Worm (Caenorhabditis elegans) whole organism, L4 larva: ENCODE results near the gene taf-13.

Experiments
- D1046.2 ChIP-seq: fragments of 200-800 bp; sonication (Bioruptor generic); IDR thresholded peaks from 2 replicates; pipeline ENCODE4 v1.3.6; 2022; ENCODE audit warnings: missing genetic modification characterization, missing compliant biosample characterization
- F44E2.7 ChIP-seq: fragments of 200-800 bp; sonication (Bioruptor generic); IDR thresholded peaks from 2 replicates; pipeline ENCODE4 v2.1.2; 2022; ENCODE audit warnings: missing genetic modification characterization, missing compliant biosample characterization
- F49E8.2 ChIP-seq: sonication (generic microtip); optimal IDR thresholded peaks from 2 replicates; lab custom pipeline; 2016; ENCODE audit warnings: missing compliant biosample characterization, mild to moderate bottlenecking, missing genetic modification characterization, borderline replicate concordance
- T20F7.1 ChIP-seq: fragments of 200-800 bp; sonication (Bioruptor generic); optimal IDR thresholded peaks from 2 replicates; lab custom pipeline; 2018; ENCODE audit warnings: mild to moderate bottlenecking, missing genetic modification characterization, missing compliant biosample characterization
- Y48G9A.11 ChIP-seq: fragments of 200-800 bp; sonication (Bioruptor generic); IDR thresholded peaks from 2 replicates; pipeline ENCODE4 v1.3.6; 2022; ENCODE audit warnings: missing genetic modification reagents, missing genetic modification characterization, missing compliant biosample characterization
- Y5F2A.4 ChIP-seq: fragments of 200-800 bp; sonication (Bioruptor generic); optimal IDR thresholded peaks from 2 replicates; lab custom pipeline; 2018; ENCODE audit warnings: mild to moderate bottlenecking, missing genetic modification characterization, missing compliant biosample characterization
- Y75B8A.6 ChIP-seq: fragments of 200-800 bp; sonication (Bioruptor generic); IDR thresholded peaks from 2 replicates; pipeline ENCODE4 v1.3.6; 2022; ENCODE audit warnings: missing genetic modification reagents, missing genetic modification characterization, missing compliant biosample characterization
- ZK546.5 ChIP-seq, 2 experiments: sonication (generic microtip); optimal IDR thresholded peaks; 2 replicates each; lab custom pipeline; 2017; ENCODE audit warnings: missing biosample characterization in 2 of 2, missing genetic modification characterization in 2 of 2
- aly-2 ChIP-seq: sonication (generic microtip); optimal IDR thresholded peaks from 2 replicates; lab custom pipeline; 2018; ENCODE audit warnings: missing biosample characterization, missing genetic modification characterization
- ama-1 ChIP-seq: fragments of 150-350 bp; optimal IDR thresholded peaks from 2 replicates; lab custom pipeline; 2014; ENCODE audit warnings: inconsistent platforms, mixed read lengths
- attf-4 ChIP-seq: sonication (generic microtip); optimal IDR thresholded peaks from 3 replicates; lab custom pipeline; 2017; ENCODE audit warnings: missing biosample characterization, missing genetic modification characterization
- ceh-20 ChIP-seq: fragments of 200-800 bp; sonication (Bioruptor generic); IDR thresholded peaks from 2 replicates; pipeline ENCODE4 v1.3.6; 2022; ENCODE audit warnings: missing genetic modification reagents, missing genetic modification characterization, missing compliant biosample characterization
- ceh-28 ChIP-seq: fragments of 150-350 bp; optimal IDR thresholded peaks from 2 replicates; lab custom pipeline; 2014; ENCODE audit warnings: missing biosample characterization, missing genetic modification reagents, missing genetic modification characterization
- ceh-32 ChIP-seq: sonication (generic microtip); optimal IDR thresholded peaks from 2 replicates; lab custom pipeline; 2016; ENCODE audit warnings: mild to moderate bottlenecking, missing genetic modification characterization, missing compliant biosample characterization; ENCODE audit not compliant: poor library complexity
- cey-2 ChIP-seq: sonication (generic microtip); optimal IDR thresholded peaks from 3 replicates; lab custom pipeline; 2017; ENCODE audit warnings: missing genetic modification characterization, mild to moderate bottlenecking, missing compliant biosample characterization, antibody characterized with exemption, borderline replicate concordance; ENCODE audit not compliant: insufficient read depth
- ctbp-1 ChIP-seq: fragments of 200-800 bp; sonication (Bioruptor generic); IDR thresholded peaks from 2 replicates; pipeline ENCODE4 v1.3.6; 2022; ENCODE audit warnings: missing genetic modification reagents, missing genetic modification characterization, missing compliant biosample characterization
- dmd-8 ChIP-seq: fragments of 200-800 bp; sonication (Bioruptor generic); IDR thresholded peaks from 2 replicates; pipeline ENCODE4 v1.3.6; 2022; ENCODE audit warnings: missing genetic modification characterization, missing compliant biosample characterization
- egl-27 ChIP-seq: sonication (generic microtip); optimal IDR thresholded peaks from 3 replicates; lab custom pipeline; 2017; ENCODE audit warnings: missing biosample characterization, missing genetic modification reagents, missing genetic modification characterization
- fkh-10 ChIP-seq: fragments of 150-350 bp; optimal IDR thresholded peaks from 2 replicates; lab custom pipeline; 2014; ENCODE audit warnings: missing biosample characterization, missing genetic modification reagents, missing genetic modification characterization
- hif-1 ChIP-seq, 2 experiments: sonication (generic microtip); optimal IDR thresholded peaks; 2 replicates each; lab custom pipeline; 2016 to 2017; ENCODE audit warnings: missing compliant biosample characterization in 2 of 2, missing genetic modification characterization in 2 of 2, missing genetic modification reagents in 2 of 2, missing genotype in 2 of 2, mild to moderate bottlenecking in 1 of 2
- hlh-11 ChIP-seq: fragments of 200-800 bp; sonication (Bioruptor generic); optimal IDR thresholded peaks from 2 replicates; lab custom pipeline; 2018; ENCODE audit warnings: mild to moderate bottlenecking, missing genetic modification characterization, missing compliant biosample characterization
- hlh-30 ChIP-seq: sonication (generic microtip); optimal IDR thresholded peaks from 2 replicates; lab custom pipeline; 2017; ENCODE audit warnings: antibody characterized with exemption, mild to moderate bottlenecking, missing genetic modification characterization, missing compliant biosample characterization; ENCODE audit not compliant: insufficient read depth
- jun-1 ChIP-seq: fragments of 150-350 bp; optimal IDR thresholded peaks from 2 replicates; lab custom pipeline; 2014; ENCODE audit warnings: missing biosample characterization, missing genetic modification reagents, missing genetic modification characterization
- lin-13 ChIP-seq: fragments of 150-350 bp; optimal IDR thresholded peaks from 2 replicates; lab custom pipeline; 2014; ENCODE audit warnings: missing biosample characterization, missing genetic modification reagents, missing genetic modification characterization
- lin-15B ChIP-seq: fragments of 150-350 bp; sonication (generic microtip); optimal IDR thresholded peaks from 3 replicates; lab custom pipeline; 2014; ENCODE audit warnings: missing biosample characterization, missing genetic modification characterization
- lin-29 ChIP-seq: fragments of 200-800 bp; sonication (Bioruptor generic); IDR thresholded peaks from 2 replicates; pipeline ENCODE4 v1.3.6; 2022; ENCODE audit warnings: missing genetic modification reagents, missing genetic modification characterization, missing compliant biosample characterization
- lin-38 ChIP-seq: fragments of 200-800 bp; sonication (Bioruptor generic); IDR thresholded peaks from 2 replicates; pipeline ENCODE4 v1.3.6; 2022; ENCODE audit warnings: missing genetic modification reagents, missing genetic modification characterization, missing compliant biosample characterization
- lir-3 ChIP-seq: sonication (generic microtip); optimal IDR thresholded peaks from 2 replicates; lab custom pipeline; 2016; ENCODE audit warnings: mild to moderate bottlenecking, missing genetic modification characterization, missing compliant biosample characterization
- lsy-2 ChIP-seq, 2 experiments: fragments of 150-350 bp in 1 of 2; sonication (generic microtip) in 1 of 2; optimal IDR thresholded peaks; 2 replicates each; lab custom pipeline; 2014 to 2017; ENCODE audit warnings: missing biosample characterization in 2 of 2, missing genetic modification characterization in 2 of 2
- madf-5 ChIP-seq, 2 experiments: fragments of 200-800 bp; sonication (Bioruptor generic); IDR thresholded peaks; 2 replicates each; pipeline ENCODE4 v1.3.6; 2022; ENCODE audit warnings: missing compliant biosample characterization in 2 of 2, missing genetic modification characterization in 2 of 2
- madf-9 ChIP-seq: fragments of 200-800 bp; sonication (Bioruptor generic); conservative IDR thresholded peaks from 2 replicates; pipeline ENCODE4 v1.3.6; 2022; ENCODE audit warnings: missing genetic modification reagents, missing genetic modification characterization, missing compliant biosample characterization
- mdl-1 ChIP-seq, 2 experiments: fragments of 150-350 bp in 1 of 2; sonication (generic microtip) in 1 of 2; optimal IDR thresholded peaks; 2 replicates each; lab custom pipeline; 2014 to 2017; ENCODE audit warnings: missing biosample characterization in 2 of 2, missing genetic modification characterization in 2 of 2
- mdt-29 ChIP-seq: fragments of 200-800 bp; sonication (Bioruptor generic); IDR thresholded peaks from 2 replicates; pipeline ENCODE4 v1.3.6; 2022; ENCODE audit warnings: missing genetic modification reagents, missing genetic modification characterization, missing compliant biosample characterization
- nhr-10 ChIP-seq: fragments of 150-350 bp; optimal IDR thresholded peaks from 2 replicates; lab custom pipeline; 2014; ENCODE audit warnings: missing biosample characterization, missing genetic modification characterization
- nhr-111 ChIP-seq: fragments of 200-800 bp; sonication (Bioruptor generic); optimal IDR thresholded peaks from 2 replicates; lab custom pipeline; 2018; ENCODE audit warnings: mild to moderate bottlenecking, missing genetic modification characterization, missing compliant biosample characterization
- nhr-25 ChIP-seq: sonication (generic microtip); optimal IDR thresholded peaks from 2 replicates; lab custom pipeline; 2017; ENCODE audit warnings: missing genetic modification characterization, mild to moderate bottlenecking, missing compliant biosample characterization, antibody characterized with exemption, moderate library complexity, borderline replicate concordance; ENCODE audit not compliant: insufficient read depth
- nhr-41 ChIP-seq: fragments of 200-800 bp; sonication (Bioruptor generic); IDR thresholded peaks from 2 replicates; pipeline ENCODE4 v1.3.6; 2022; ENCODE audit warnings: missing genetic modification reagents, missing genetic modification characterization, missing compliant biosample characterization
- nhr-42 ChIP-seq: fragments of 200-800 bp; sonication (Bioruptor generic); IDR thresholded peaks from 2 replicates; pipeline ENCODE4 v1.3.6; 2022; ENCODE audit warnings: missing genetic modification characterization, missing compliant biosample characterization
- nhr-48 ChIP-seq: sonication (generic microtip); optimal IDR thresholded peaks from 2 replicates; lab custom pipeline; 2016; ENCODE audit warnings: mild to moderate bottlenecking, missing genetic modification characterization, missing compliant biosample characterization
- php-3 ChIP-seq: fragments of 200-800 bp; sonication (Bioruptor generic); IDR thresholded peaks from 2 replicates; pipeline ENCODE4 v1.3.6; 2022; ENCODE audit warnings: missing genetic modification reagents, missing genetic modification characterization, missing compliant biosample characterization
- pqm-1 ChIP-seq: sonication (generic microtip); optimal IDR thresholded peaks from 2 replicates; lab custom pipeline; 2017; ENCODE audit warnings: missing biosample characterization, missing genetic modification characterization
- rbr-2 ChIP-seq: sonication (generic microtip); optimal IDR thresholded peaks from 2 replicates; lab custom pipeline; 2016; ENCODE audit warnings: missing genotype, missing genetic modification characterization, missing compliant biosample characterization
- saeg-2 ChIP-seq: fragments of 200-800 bp; sonication (Bioruptor generic); IDR thresholded peaks from 2 replicates; pipeline ENCODE4 v1.3.6; 2022; ENCODE audit warnings: missing genetic modification reagents, missing genetic modification characterization, missing compliant biosample characterization
- skn-1 ChIP-seq: fragments of 150-350 bp; optimal IDR thresholded peaks from 2 replicates; lab custom pipeline; 2014; ENCODE audit warnings: missing biosample characterization, missing genetic modification characterization
- snpc-4 ChIP-seq: fragments of 150-350 bp; optimal IDR thresholded peaks from 2 replicates; lab custom pipeline; 2014; ENCODE audit warnings: missing biosample characterization, missing genetic modification characterization
- spr-1 ChIP-seq: sonication (generic microtip); optimal IDR thresholded peaks from 2 replicates; lab custom pipeline; 2016; ENCODE audit warnings: mild to moderate bottlenecking, missing genetic modification characterization, missing compliant biosample characterization
- unc-130 ChIP-seq: sonication (generic microtip); optimal IDR thresholded peaks from 2 replicates; lab custom pipeline; 2016; ENCODE audit warnings: missing genetic modification reagents, missing genetic modification characterization, missing compliant biosample characterization
- unc-62 ChIP-seq, 3 experiments: fragments of 150-350 bp in 1 of 3; sonication (generic microtip); optimal IDR thresholded peaks in 2 of 3; peaks in 1 of 3; 1 replicate in 1 of 3; 2 replicates in 2 of 3; lab custom pipeline; 2014 to 2017; ENCODE audit warnings: missing biosample characterization in 3 of 3, missing genetic modification characterization in 3 of 3, missing genetic modification reagents in 3 of 3, missing genotype in 1 of 3
- zag-1 ChIP-seq: fragments of 150-350 bp; optimal IDR thresholded peaks from 2 replicates; lab custom pipeline; 2014; ENCODE audit warnings: missing biosample characterization, missing genetic modification characterization
- zip-11 ChIP-seq: fragments of 200-800 bp; sonication (Bioruptor generic); IDR thresholded peaks from 2 replicates; pipeline ENCODE4 v1.3.6; 2022; ENCODE audit warnings: missing genetic modification characterization, missing compliant biosample characterization

The taf-13 gene

ce11 chrII:10563368-10563767, 42.0 kb downstream of the taf-13 start, which contains the start of gene cdc-48.1:
Gene cdc-48.1 (minus strand): TSS chrII:10563407.
- TF ChIP-seq nhr-25 (tag; lab: Kevin White, UChicago) (peak; percentile 98), ama-1 (lab: Kevin White, UChicago) (peak; percentile 85), attf-4 (tag; lab: Kevin White, UChicago) (peak; percentile 73), T20F7.1 (GFP tag; lab: Kevin White, UChicago) (peak; percentile 99), hif-1 (tag; optimal IDR thresholded peaks at IDR 0.05; lab: Kevin White, UChicago) (peak; percentile 89 to 97), zip-11 (GFP tag; lab: Robert Waterston, UW) (peak; percentile 75; the same call in 1 of the 2 replicates), lin-15B (tag; lab: Kevin White, UChicago) (peak; percentile 100), ceh-28 (peak; percentile 72), nhr-48 (peak; percentile 97), unc-62 (GFP tag; optimal IDR thresholded peaks at IDR 0.05 in 1 of 2; lab: Kevin White, UChicago) (peak; percentile 19 to 100), unc-62 (tag; optimal IDR thresholded peaks at IDR 0.05; lab: Kevin White, UChicago) (no peak), mdt-29 (GFP tag; lab: Robert Waterston, UW) (peak; percentile 98), hlh-11 (peak; percentile 99), unc-130 (GFP tag; lab: Kevin White, UChicago) (peak; percentile 98), F44E2.7 (peak; percentile 95), Y5F2A.4 (peak; percentile 97), F49E8.2 (peak; percentile 97), zag-1 (peak; percentile 92), hlh-30 (peak; percentile 99), nhr-41 (GFP tag; lab: Robert Waterston, UW) (peak; percentile 97), D1046.2 (GFP tag; lab: Robert Waterston, UW) (peak; percentile 97), saeg-2 (GFP tag; lab: Robert Waterston, UW) (peak; percentile 98), rbr-2 (tag; lab: Kevin White, UChicago) (peak; percentile 99), lin-13 (GFP tag; lab: Kevin White, UChicago) (peak; percentile 100), nhr-10 (tag; lab: Kevin White, UChicago) (peak; percentile 98), madf-5 (GFP tag; IDR thresholded peaks at IDR 0.05; lab: Robert Waterston, UW) (peak; percentile 88 to 94; a peak in 3 of 4 replicates), ZK546.5 (tag; optimal IDR thresholded peaks at IDR 0.05; lab: Kevin White, UChicago) (peak in 1 of 2 experiments; percentile 90), lin-38 (peak; percentile 100), ceh-20 (GFP tag; lab: Robert Waterston, UW) (peak; percentile 100), snpc-4 (tag; lab: Kevin White, UChicago) (peak; percentile 62), ctbp-1 (GFP tag; lab: Robert Waterston, UW) (peak; percentile 99), Y48G9A.11 (GFP tag; lab: Robert Waterston, UW) (peak; percentile 95), aly-2 (tag; lab: Kevin White, UChicago) (peak; percentile 90), pqm-1 (peak; percentile 98), lin-29 (GFP tag; lab: Robert Waterston, UW) (peak; percentile 98), lsy-2 (tag; optimal IDR thresholded peaks at IDR 0.05; lab: Kevin White, UChicago) (peak; percentile 99), lir-3 (tag; lab: Kevin White, UChicago) (peak; percentile 87), dmd-8 (peak; percentile 72; the same call in 1 of the 2 replicates), Y75B8A.6 (GFP tag; lab: Robert Waterston, UW) (peak; percentile 99), jun-1 (tag; lab: Kevin White, UChicago) (peak; percentile 97), nhr-42 (GFP tag; lab: Robert Waterston, UW) (peak; percentile 99), ceh-32 (tag; lab: Kevin White, UChicago) (peak; percentile 81), madf-9 (peak; percentile 99), mdl-1 (tag; optimal IDR thresholded peaks at IDR 0.05; lab: Kevin White, UChicago) (peak; percentile 73 to 98), spr-1 (peak; percentile 98), nhr-111 (peak; percentile 79), egl-27 (tag; lab: Kevin White, UChicago) (peak; percentile 65), fkh-10 (GFP tag; lab: Kevin White, UChicago) (peak; percentile 100), skn-1 (tag; lab: Kevin White, UChicago) (peak; percentile 73), php-3 (peak; percentile 96), cey-2 (tag; lab: Kevin White, UChicago) (peak; percentile 95)
